Worm (Caenorhabditis elegans) whole organism, L2 larva: ENCODE data around the gene mep-1.

Experiments
- ZK546.5 ChIP-seq: sonication (generic microtip); optimal IDR thresholded peaks from 2 replicates; lab custom pipeline; 2017; ENCODE audit warnings: missing biosample characterization, missing genetic modification characterization
- aly-2 ChIP-seq: fragments of 150-350 bp; optimal IDR thresholded peaks from 2 replicates; lab custom pipeline; 2014; ENCODE audit warnings: missing biosample characterization, missing genetic modification characterization
- ama-1 ChIP-seq: fragments of 150-350 bp; optimal IDR thresholded peaks from 2 replicates; lab custom pipeline; 2018; ENCODE audit warnings: inconsistent platforms
- elt-3 ChIP-seq: sonication (generic microtip); optimal IDR thresholded peaks from 2 replicates; lab custom pipeline; 2017; ENCODE audit warnings: missing biosample characterization, missing genetic modification characterization
- fos-1 ChIP-seq: fragments of 150-350 bp; optimal IDR thresholded peaks from 2 replicates; lab custom pipeline; 2014; ENCODE audit warnings: missing biosample characterization, missing genetic modification characterization
- nhr-11 ChIP-seq: fragments of 150-350 bp; optimal IDR thresholded peaks from 2 replicates; lab custom pipeline; 2014; ENCODE audit warnings: missing biosample characterization, missing genetic modification characterization
- nhr-77 ChIP-seq: fragments of 150-350 bp; optimal IDR thresholded peaks from 2 replicates; lab custom pipeline; 2014; ENCODE audit warnings: missing biosample characterization, missing genetic modification characterization
- unc-39 ChIP-seq: fragments of 150-350 bp; optimal IDR thresholded peaks from 2 replicates; lab custom pipeline; 2014; ENCODE audit warnings: missing biosample characterization, missing genetic modification characterization
- unc-55 ChIP-seq: fragments of 150-350 bp; sonication (generic microtip); optimal IDR thresholded peaks from 3 replicates; lab custom pipeline; 2014; ENCODE audit warnings: missing biosample characterization, missing genetic modification reagents, missing genetic modification characterization
- zag-1 ChIP-seq: fragments of 150-350 bp; optimal IDR thresholded peaks from 2 replicates; lab custom pipeline; 2014; ENCODE audit warnings: missing biosample characterization, missing genetic modification characterization
- ztf-11 ChIP-seq: sonication (generic microtip); optimal IDR thresholded peaks from 2 replicates; lab custom pipeline; 2017; ENCODE audit warnings: missing biosample characterization, missing genetic modification characterization

DNA sequence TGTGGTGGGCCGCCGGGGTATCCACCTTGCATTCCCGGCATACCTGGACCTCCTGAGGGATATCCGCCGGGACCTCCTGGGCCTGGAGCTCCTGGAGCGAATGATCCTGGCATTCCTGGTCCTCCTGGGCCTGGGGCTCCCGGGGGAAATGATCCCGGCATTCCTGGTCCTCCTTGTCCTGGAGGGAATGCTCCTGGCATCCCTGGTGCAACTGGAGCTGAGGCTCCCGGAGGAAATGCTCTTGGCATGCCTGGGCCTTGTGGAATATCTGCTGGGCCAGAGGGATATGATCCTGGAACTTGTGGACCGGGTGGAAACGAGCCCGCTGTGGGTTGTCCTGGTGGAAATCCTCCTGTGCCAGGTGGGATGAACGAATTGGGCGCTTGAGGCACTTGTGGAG, 40.6 kb downstream of the mep-1 start:
- TF ChIP-seq ZK546.5 (no peak), nhr-77 (no peak), unc-39 (tag; lab: Kevin White, UChicago) (no peak), nhr-11 (no peak), fos-1 (tag; lab: Kevin White, UChicago) (no peak), ztf-11 (tag; lab: Kevin White, UChicago) (no peak), zag-1 (tag; lab: Kevin White, UChicago) (no peak), elt-3 (tag; lab: Kevin White, UChicago) (no peak), ama-1 (no peak), aly-2 (tag; lab: Kevin White, UChicago) (no peak), unc-55 (no peak)
